Worm (Caenorhabditis elegans) whole organism, L4/young adult: ENCODE results near the gene C25E10.13.

ENCODE experiments used
- dao-5 ChIP-seq: sonication (generic microtip); optimal IDR thresholded peaks from 2 replicates; lab custom pipeline; 2016; ENCODE audit warnings: missing genotype, missing genetic modification characterization, moderate library complexity, missing compliant biosample characterization
- him-1 ChIP-seq: sonication (generic microtip); optimal IDR thresholded peaks from 2 replicates; lab custom pipeline; 2016; ENCODE audit warnings: missing genotype, missing genetic modification reagents, missing genetic modification characterization, missing compliant biosample characterization

ce11 chrV:9095613-9096317 is 36.2 kb downstream of the C25E10.13 start, which contains the start of gene F21C10.10:
- TF ChIP-seq him-1 (tag; lab: Kevin White, UChicago) (no peak), dao-5 (no peak)
